Worm (Caenorhabditis elegans) whole organism, young adult: Measurements from ENCODE around the gene Y47D7A.6.

Experiments
- dpl-1 ChIP-seq: fragments of 150-350 bp; optimal IDR thresholded peaks from 2 replicates; lab custom pipeline; 2014; ENCODE audit warnings: missing biosample characterization, missing genetic modification reagents, missing genetic modification characterization
- lag-1 ChIP-seq: fragments of 200-800 bp; sonication (Bioruptor generic); IDR thresholded peaks from 2 replicates; pipeline ENCODE4 v1.3.6; 2022; ENCODE audit warnings: missing genetic modification reagents, missing genetic modification characterization, missing compliant biosample characterization
- madf-8 ChIP-seq: fragments of 200-800 bp; sonication (Bioruptor generic); conservative IDR thresholded peaks from 2 replicates; pipeline ENCODE4 v1.3.6; 2022; ENCODE audit warnings: missing genetic modification reagents, missing genetic modification characterization, missing compliant biosample characterization
- nfya-1 ChIP-seq: sonication (generic microtip); optimal IDR thresholded peaks from 2 replicates; lab custom pipeline; 2017; ENCODE audit warnings: antibody characterized with exemption, missing compliant biosample characterization, missing genetic modification characterization, borderline replicate concordance; ENCODE audit not compliant: insufficient read depth
- nhr-27 ChIP-seq: fragments of 200-800 bp; sonication (Bioruptor generic); optimal IDR thresholded peaks from 2 replicates; lab custom pipeline; 2018; ENCODE audit warnings: mild to moderate bottlenecking, missing genetic modification characterization, moderate library complexity, missing compliant biosample characterization
- pha-4 ChIP-seq: fragments of 150-350 bp; sonication (generic microtip); optimal IDR thresholded peaks from 2 replicates; lab custom pipeline; 2014; ENCODE audit warnings: missing biosample characterization, missing genetic modification reagents, missing genetic modification characterization
- tlf-1 ChIP-seq: fragments of 200-800 bp; sonication (Bioruptor generic); optimal IDR thresholded peaks from 2 replicates; lab custom pipeline; 2018; ENCODE audit warnings: mild to moderate bottlenecking, missing genetic modification characterization, missing compliant biosample characterization
- ztf-3 ChIP-seq: fragments of 200-800 bp; sonication (Bioruptor generic); optimal IDR thresholded peaks from 2 replicates; lab custom pipeline; 2018; ENCODE audit warnings: mild to moderate bottlenecking, missing genetic modification characterization, missing compliant biosample characterization

- no peak for TF ChIP-seq pha-4 (tag; lab: Kevin White, UChicago)
- no peak for TF ChIP-seq nfya-1
- TF ChIP-seq dpl-1 (GFP tag; lab: Kevin White, UChicago) = no peak
- TF ChIP-seq ztf-3 = no peak
- no peak for TF ChIP-seq tlf-1 (GFP tag; lab: Kevin White, UChicago)
- TF ChIP-seq nhr-27 = no peak
- no peak for TF ChIP-seq lag-1
- no peak for TF ChIP-seq madf-8 (GFP tag; lab: Robert Waterston, UW)
Observed at ce11 chrV:4414613-4415071, 3.4 kb downstream of the Y47D7A.6 start, which contains the start of gene grl-5.
